Fruit fly (Drosophila melanogaster): Measurements from ENCODE around the gene Axud1.

The Axud1 gene

DNA sequence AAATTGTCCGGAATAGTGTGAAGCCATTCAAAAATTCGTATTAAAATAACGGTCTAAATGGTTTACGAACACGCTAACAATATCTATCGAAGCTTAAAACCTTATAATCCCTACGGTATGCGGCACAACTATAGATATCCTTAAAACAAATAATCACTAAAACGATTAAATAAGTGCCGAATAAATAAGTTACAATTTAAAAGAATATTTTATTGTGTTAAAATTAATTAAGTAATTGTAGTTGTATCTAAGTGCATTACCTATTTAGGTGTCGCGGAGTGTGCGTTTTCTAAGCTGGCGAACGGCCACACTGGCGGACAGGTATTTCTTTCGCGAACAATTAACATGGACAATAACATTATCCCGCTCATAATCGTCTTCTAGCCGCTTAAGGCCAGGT is 15.7 kb downstream of the Axud1 start, which contains the start of gene Eogt (continued):
- TF ChIP-seq Nf-YA (GFP tag; IDR thresholded peaks at IDR 0.05): peak; percentile 94
- TF ChIP-seq CG11085 (GFP tag; IDR thresholded peaks at IDR 0.05): peak; percentile 92
- peak; percentile 86 for TF ChIP-seq CG1233 (GFP tag; optimal IDR thresholded peaks at IDR 0.05)
- peak; percentile 76 for TF ChIP-seq YL-1 (GFP tag; optimal IDR thresholded peaks at IDR 0.05)
- TF ChIP-seq CG10959 (GFP tag; IDR thresholded peaks at IDR 0.05): peak; percentile 97
- TF ChIP-seq stc (GFP tag; IDR thresholded peaks at IDR 0.05): peak; percentile 97
- TF ChIP-seq HLH54F (GFP tag; optimal IDR thresholded peaks at IDR 0.05): peak; percentile 67
- peak; percentile 76 for TF ChIP-seq CG6813 (GFP tag; optimal IDR thresholded peaks at IDR 0.05)
- TF ChIP-seq chm (GFP tag; IDR thresholded peaks at IDR 0.05): peak; percentile 98
- 0 out of 2 replicates have a peak, but pooled peaks have one; percentile 67 for TF ChIP-seq Doc2 (GFP tag; IDR thresholded peaks at IDR 0.05)
- TF ChIP-seq psq (GFP tag; optimal IDR thresholded peaks at IDR 0.05): peak; percentile 77
- peak; percentile 83 for TF ChIP-seq Fer1 (GFP tag; optimal IDR thresholded peaks at IDR 0.05)
- TF ChIP-seq CG7357 (GFP tag; IDR thresholded peaks at IDR 0.05): peak; percentile 90
- TF ChIP-seq CG16813 (GFP tag; IDR thresholded peaks at IDR 0.05; ENCODE audit: partially characterized antibody): no peak
- peak; percentile 93 for TF ChIP-seq Hmr (GFP tag; optimal IDR thresholded peaks at IDR 0.05)
- peak; percentile 84 for TF ChIP-seq CG8290 (GFP tag; optimal IDR thresholded peaks at IDR 0.05)
- TF ChIP-seq CG8290 (tag; optimal IDR thresholded peaks at IDR 0.05): peak; percentile 58 to 98
- no peak for TF ChIP-seq tna (GFP tag; IDR thresholded peaks at IDR 0.05; ENCODE audit: partially characterized antibody)
- TF ChIP-seq CG12104 (GFP tag; optimal IDR thresholded peaks at IDR 0.05): peak; percentile 84
- peak; percentile 95 for TF ChIP-seq jigr1 (GFP tag; IDR thresholded peaks at IDR 0.05)
- TF ChIP-seq insv (GFP tag; optimal IDR thresholded peaks at IDR 0.05): peak in 1 of 2 experiments; percentile 56
- peak; percentile 93 for TF ChIP-seq CG17829 (tag; optimal IDR thresholded peaks at IDR 0.05)
- peak; percentile 97 for TF ChIP-seq Aef1 (GFP tag; IDR thresholded peaks at IDR 0.05)
- no peak for TF ChIP-seq btn (GFP tag; optimal IDR thresholded peaks at IDR 0.05)
- TF ChIP-seq Sry-β (GFP tag; optimal IDR thresholded peaks at IDR 0.05): peak; percentile 38
- peak; percentile 86 for TF ChIP-seq CG18599 (GFP tag; optimal IDR thresholded peaks at IDR 0.05)
- TF ChIP-seq sens-2 (GFP tag; IDR thresholded peaks at IDR 0.05): peak; percentile 95
- TF ChIP-seq trh (GFP tag; optimal IDR thresholded peaks at IDR 0.05): peak; percentile 82
- peak; percentile 27 for TF ChIP-seq gro (GFP tag; optimal IDR thresholded peaks at IDR 0.05)
- TF ChIP-seq tin (GFP tag; optimal IDR thresholded peaks at IDR 0.05): peak; percentile 88
- TF ChIP-seq CG11560 (tag; IDR thresholded peaks at IDR 0.05): peak; percentile 86
- TF ChIP-seq dati (GFP tag; IDR thresholded peaks at IDR 0.05): peak; percentile 95
- peak; percentile 58 for TF ChIP-seq Side (GFP tag; optimal IDR thresholded peaks at IDR 0.05)
- TF ChIP-seq sd (tag; optimal IDR thresholded peaks at IDR 0.05): peak; percentile 95
- TF ChIP-seq eve (GFP tag; optimal IDR thresholded peaks at IDR 0.05): no peak
- peak; percentile 71 for TF ChIP-seq ac (GFP tag; optimal IDR thresholded peaks at IDR 0.05)
- TF ChIP-seq CG3847 (GFP tag; IDR thresholded peaks at IDR 0.05): peak; percentile 95
- TF ChIP-seq zfh1 (GFP tag; IDR thresholded peaks at IDR 0.05): peak; percentile 98
- no peak for TF ChIP-seq HLHmδ (GFP tag; optimal IDR thresholded peaks at IDR 0.05)
- TF ChIP-seq lilli (GFP tag; optimal IDR thresholded peaks at IDR 0.05): peak; percentile 92
- TF ChIP-seq CG11504 (tag; optimal IDR thresholded peaks at IDR 0.05): peak; percentile 92
- peak; percentile 80 for TF ChIP-seq ems (GFP tag; optimal IDR thresholded peaks at IDR 0.05)
- peak; percentile 78 for TF ChIP-seq CG1529 (GFP tag; optimal IDR thresholded peaks at IDR 0.05)
- TF ChIP-seq CG10267 (tag; optimal IDR thresholded peaks at IDR 0.05): peak; percentile 87
- TF ChIP-seq cwo (GFP tag; optimal IDR thresholded peaks at IDR 0.05): peak; percentile 70
- no peak for TF ChIP-seq Dll (GFP tag; IDR thresholded peaks at IDR 0.05; ENCODE audit: partially characterized antibody)
- TF ChIP-seq cg (GFP tag; optimal IDR thresholded peaks at IDR 0.05): no peak
- TF ChIP-seq CG10565 (GFP tag; optimal IDR thresholded peaks at IDR 0.05): peak; percentile 54
- peak; percentile 75 for TF ChIP-seq CG4360 (GFP tag; IDR thresholded peaks at IDR 0.05)
- no peak for TF ChIP-seq inv (GFP tag; IDR thresholded peaks at IDR 0.05; ENCODE audit: partially characterized antibody)
- peak; percentile 63 to 92 for TF ChIP-seq Hr51 (GFP tag; optimal IDR thresholded peaks at IDR 0.05)

Measured in whole organism, embryonic.